Worm (Caenorhabditis elegans) whole organism, dauer: Measurements from ENCODE around the gene unc-82.

ENCODE experiments used
- unc-62 ChIP-seq: sonication (generic microtip); optimal IDR thresholded peaks from 2 replicates; lab custom pipeline; 2017; ENCODE audit warnings: missing biosample characterization, missing genetic modification reagents, missing genetic modification characterization

unc-82 gene

DNA sequence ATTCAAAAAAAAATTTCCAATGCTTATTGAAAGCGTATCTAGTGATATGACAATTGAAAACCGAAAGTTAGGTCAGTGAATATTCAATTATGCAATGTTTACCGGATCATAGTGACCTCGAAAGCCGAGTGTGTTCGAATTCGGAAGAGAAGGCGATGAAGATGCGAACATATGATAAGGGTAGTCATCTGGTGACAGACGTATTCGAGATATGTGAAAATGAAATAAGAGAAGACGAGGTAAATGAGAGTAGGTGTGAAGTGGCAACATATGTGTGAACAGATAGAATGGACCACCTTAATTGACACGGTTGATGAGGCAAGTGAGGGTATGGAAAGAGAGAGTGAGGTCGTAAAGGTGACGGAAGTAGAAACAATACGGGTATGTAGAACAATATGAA lies 30.6 kb downstream of the unc-82 start:
- TF ChIP-seq unc-62: no peak

DNA sequence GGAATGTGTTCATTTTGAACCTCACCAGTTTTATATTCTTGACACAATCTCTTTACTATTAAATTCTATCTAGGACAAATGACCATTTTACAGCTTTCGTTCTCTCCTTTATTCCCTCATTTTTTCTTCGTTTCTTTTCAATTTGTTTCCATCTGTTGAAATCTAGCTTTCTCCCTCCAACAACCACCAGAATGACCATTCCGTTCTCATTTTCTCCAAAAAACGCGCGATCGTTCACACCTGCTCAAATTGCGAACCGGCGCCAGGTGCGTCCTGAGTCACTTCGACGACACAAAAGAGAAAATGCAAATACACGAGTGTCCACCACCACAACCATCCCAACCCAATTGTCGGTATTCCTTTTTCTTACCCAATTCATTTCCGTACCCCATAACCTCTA lies 31.9 kb downstream of the unc-82 start, which contains the start of gene F13B6.1:
Gene F13B6.1, plus strand, starts transcription at position 301 of the 400 bp plus-strand sequence.
- no peak for TF ChIP-seq unc-62

ce11 chrIV:7460225-7460624 lies 35.9 kb downstream of the unc-82 start, which contains the start of gene F13B6.2:
F13B6.2 (minus strand) TSS chrIV:7460325.
- no peak for TF ChIP-seq unc-62

ce11 chrIV:7465857-7466256 lies 41.6 kb downstream of the unc-82 start, which contains the start of gene F13B6.3:
F13B6.3 (minus strand) TSS chrIV:7465957.
- TF ChIP-seq unc-62: no peak

- TF ChIP-seq unc-62: no peak
These were observed 42.9 kb downstream of the unc-82 start for ce11 chrIV:7467170-7467569.

- no peak for TF ChIP-seq unc-62
These were observed 44.3 kb downstream of the unc-82 start for ce11 chrIV:7468638-7469037.

DNA sequence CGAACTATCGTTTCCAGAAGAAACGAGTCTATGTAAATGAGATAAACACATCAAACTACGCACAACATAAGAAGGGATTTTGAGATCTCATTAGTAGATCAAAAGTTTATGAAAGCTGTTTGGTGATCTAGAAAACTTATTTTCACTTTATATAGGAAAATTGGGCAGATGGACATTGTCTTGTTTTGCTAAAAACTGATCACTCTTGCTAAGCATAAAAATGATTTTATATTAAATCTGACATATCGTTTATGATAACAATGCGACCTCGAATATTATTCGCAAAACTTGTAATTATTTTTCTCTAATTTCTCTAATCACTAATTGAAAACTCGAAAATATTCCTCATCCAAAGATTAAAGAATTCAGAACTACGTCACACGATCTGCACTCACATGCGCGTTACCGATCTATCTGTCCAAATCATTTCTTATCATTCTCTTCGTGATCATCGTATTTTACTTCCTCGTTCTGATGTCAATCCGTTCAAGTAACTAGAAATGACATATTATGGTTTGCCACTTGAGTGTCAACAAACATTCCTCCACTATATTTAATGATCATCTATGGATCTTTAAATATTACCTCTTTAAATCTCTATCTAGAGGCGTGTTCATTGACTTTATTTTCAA lies 45.6 kb downstream of the unc-82 start, which contains the start of gene F55G1.7:
Gene F55G1.7, minus strand, starts transcription at position 51 of the 632 bp plus-strand sequence.
- TF ChIP-seq unc-62: no peak

ce11 chrIV:7473159-7473649 lies 48.9 kb downstream of the unc-82 start, which contains the start of the genes plk-3 and F55G1.6:
plk-3 (minus strand) TSS chrIV:7473209.
F55G1.6 (plus strand) TSS chrIV:7473517.
- TF ChIP-seq unc-62: no peak

DNA sequence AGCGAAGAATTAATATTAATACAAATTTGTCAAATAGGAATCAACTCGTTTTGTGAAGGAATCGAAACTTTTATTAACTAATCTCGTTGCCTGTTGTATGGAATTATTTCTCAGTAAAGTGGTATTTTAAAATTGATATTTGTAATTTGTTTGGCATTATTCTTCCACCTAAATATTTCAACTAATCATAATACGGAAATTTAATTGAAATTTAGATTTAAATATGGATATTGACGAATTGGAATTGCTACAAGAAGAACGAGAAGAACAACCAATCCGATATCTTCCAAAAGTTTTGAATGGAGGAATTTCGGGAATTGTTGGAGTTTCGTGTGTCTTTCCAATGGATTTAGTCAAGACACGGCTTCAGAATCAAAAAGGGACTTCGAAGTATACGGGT lies 50.5 kb downstream of the unc-82 start, which contains the start of gene slc-25A18.2:
Gene slc-25A18.2, plus strand, starts transcription at position 216 of the 400 bp plus-strand sequence.
- no peak for TF ChIP-seq unc-62

- no peak for TF ChIP-seq unc-62
These were observed 52.9 kb downstream of the unc-82 start, which contains the start of gene pycr-4 for ce11 chrIV:7477197-7477596. pycr-4 (minus strand) TSS chrIV:7477297.

ce11 chrIV:7477697-7478096 lies 53.4 kb downstream of the unc-82 start:
- no peak for TF ChIP-seq unc-62

- TF ChIP-seq unc-62: no peak
These were observed 53.8 kb downstream of the unc-82 start, which contains the start of gene rod-1 for ce11 chrIV:7478134-7478533. rod-1 (plus strand) TSS chrIV:7478452.

- no peak for TF ChIP-seq unc-62
These were observed 62.1 kb downstream of the unc-82 start, which contains the start of the genes his-61 and his-62 for ce11 chrIV:7486201-7486947. his-61 (minus strand) TSS chrIV:7486217. his-62 (plus strand) TSS chrIV:7486545.

DNA sequence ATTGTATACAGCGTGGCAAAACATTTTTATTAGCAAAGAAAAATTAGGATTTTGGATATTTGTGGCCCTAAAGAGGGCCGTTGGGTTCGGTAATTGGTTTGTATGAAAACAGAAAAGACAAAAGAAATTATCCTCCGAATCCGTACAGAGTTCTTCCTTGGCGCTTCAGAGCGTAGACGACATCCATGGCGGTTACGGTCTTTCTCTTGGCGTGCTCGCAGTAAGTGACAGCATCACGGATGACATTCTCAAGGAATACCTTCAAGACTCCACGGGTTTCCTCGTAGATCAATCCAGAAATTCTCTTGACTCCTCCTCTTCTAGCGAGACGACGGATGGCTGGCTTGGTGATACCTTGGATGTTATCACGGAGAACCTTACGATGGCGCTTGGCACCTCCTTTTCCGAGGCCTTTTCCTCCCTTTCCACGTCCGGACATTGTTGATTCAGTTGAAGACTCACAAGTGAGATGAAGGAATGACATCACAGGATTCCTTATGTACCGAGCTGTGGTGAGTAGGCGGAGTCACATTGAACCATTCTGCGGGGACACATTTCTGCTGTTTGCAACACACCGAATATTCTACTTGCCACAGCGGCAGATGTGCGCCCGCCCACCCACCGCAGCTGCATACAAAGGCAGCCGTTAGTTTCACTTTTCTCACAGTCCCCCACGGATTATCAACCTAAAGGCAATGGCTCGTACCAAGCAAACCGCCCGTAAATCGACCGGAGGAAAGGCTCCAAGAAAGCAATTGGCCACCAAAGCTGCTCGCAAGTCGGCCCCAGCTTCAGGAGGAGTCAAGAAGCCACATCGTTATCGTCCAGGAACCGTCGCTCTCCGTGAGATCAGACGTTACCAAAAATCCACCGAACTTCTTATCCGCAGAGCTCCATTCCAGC lies 63.5 kb downstream of the unc-82 start, which contains the start of the genes his-60 and his-59:
Gene his-60, minus strand, starts transcription at position 439 of the 903 bp plus-strand sequence.
Gene his-59, plus strand, starts transcription at position 696 of the 903 bp plus-strand sequence.
- no peak for TF ChIP-seq unc-62

DNA sequence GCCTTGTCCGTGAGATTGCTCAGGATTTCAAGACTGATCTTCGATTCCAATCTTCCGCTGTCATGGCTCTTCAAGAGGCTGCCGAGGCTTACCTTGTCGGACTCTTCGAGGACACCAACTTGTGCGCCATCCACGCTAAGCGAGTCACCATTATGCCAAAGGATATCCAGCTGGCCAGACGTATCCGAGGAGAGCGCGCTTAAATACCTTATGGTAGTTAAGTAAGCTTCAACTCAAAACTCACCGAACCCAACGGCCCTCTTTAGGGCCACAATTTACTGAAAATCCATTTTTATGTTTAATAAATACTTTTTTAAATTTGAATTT lies 64.1 kb downstream of the unc-82 start:
- no peak for TF ChIP-seq unc-62

ce11 chrIV:7491464-7491863 lies 67.2 kb downstream of the unc-82 start, which contains the start of gene F55G1.1:
F55G1.1 (plus strand) TSS chrIV:7491764.
- no peak for TF ChIP-seq unc-62
